Worm (Caenorhabditis elegans): ENCODE measurements around the gene nurf-1.
A peak's percentile ranks its signal among the peaks of the same experiment; 100 is the strongest.

The nurf-1 gene

DNA sequence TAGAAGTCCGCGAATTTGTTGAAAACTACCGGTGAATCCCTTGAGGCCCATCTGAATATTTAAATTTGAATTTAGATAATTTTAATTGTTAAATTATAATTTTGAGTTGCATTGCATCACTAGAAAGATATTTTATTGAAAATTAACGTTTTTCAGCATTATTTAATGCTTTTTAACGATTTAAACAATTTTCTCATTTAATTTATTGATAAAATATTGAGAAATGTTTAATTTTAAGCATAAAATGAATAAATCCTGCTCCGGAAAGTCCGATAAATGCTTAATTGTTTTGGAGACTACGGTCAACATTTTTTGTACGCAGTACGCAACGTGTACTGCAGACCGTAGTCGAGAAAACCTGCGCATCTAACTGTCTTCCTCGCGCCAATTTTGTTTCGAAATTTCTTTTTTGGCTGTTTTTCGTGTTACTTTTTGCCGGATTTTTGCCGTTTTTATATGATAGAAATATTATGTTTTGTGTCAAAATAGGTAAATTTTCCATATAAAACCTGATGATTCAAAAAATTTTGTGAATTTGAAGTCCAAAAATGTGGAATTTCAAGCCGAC lies 41.1 kb upstream of the nurf-1 start, which contains the start of the genes Y54G11A.17, lin-7 and elof-1 (continued):
- TF ChIP-seq tbx-7 (tag; optimal IDR thresholded peaks at IDR 0.05) (no peak), nfya-1 (tag; optimal IDR thresholded peaks at IDR 0.05) (peak; percentile 92), unc-86 (tag; optimal IDR thresholded peaks at IDR 0.05) (no peak), T23F11.4 (GFP tag; optimal IDR thresholded peaks at IDR 0.05) (no peak), Y22D7AL.16 (tag; optimal IDR thresholded peaks at IDR 0.05) (peak; percentile 32), pat-9 (tag; optimal IDR thresholded peaks at IDR 0.05) (no peak), ceh-6 (GFP tag; optimal IDR thresholded peaks at IDR 0.05) (no peak), ztf-16 (tag; optimal IDR thresholded peaks at IDR 0.05) (no peak), ceh-34 (tag; optimal IDR thresholded peaks at IDR 0.05) (no peak), hlh-30 (tag; optimal IDR thresholded peaks at IDR 0.05; ENCODE audit: insufficient read depth) (peak; percentile 31), lim-6 (tag; optimal IDR thresholded peaks at IDR 0.05) (no peak), elt-2 (tag; optimal IDR thresholded peaks at IDR 0.05) (peak; percentile 49), nhr-11 (tag; optimal IDR thresholded peaks at IDR 0.05) (no peak), pha-2 (tag; optimal IDR thresholded peaks at IDR 0.05) (no peak), hlh-15 (tag; optimal IDR thresholded peaks at IDR 0.05) (no peak), nhr-232 (tag; optimal IDR thresholded peaks at IDR 0.05) (no peak), fkh-10 (GFP tag; optimal IDR thresholded peaks at IDR 0.05) (no peak), dmd-4 (tag; optimal IDR thresholded peaks at IDR 0.05; ENCODE audit: borderline replicate concordance) (no peak), fkh-6 (tag; optimal IDR thresholded peaks at IDR 0.05) (no peak), dve-1 (tag; optimal IDR thresholded peaks at IDR 0.05) (peak; percentile 11), unc-3 (GFP tag; conservative IDR thresholded peaks at IDR 0.05) (no peak; the same call in 1 of the 2 replicates), unc-3 (tag; optimal IDR thresholded peaks at IDR 0.05) (no peak), ceh-45 (GFP tag; IDR thresholded peaks at IDR 0.05) (no peak), tbx-2 (tag; optimal IDR thresholded peaks at IDR 0.05) (peak; percentile 55), ceh-31 (tag; optimal IDR thresholded peaks at IDR 0.05) (peak; percentile 88), ceh-30 (tag; optimal IDR thresholded peaks at IDR 0.05) (no peak), mec-3 (tag; optimal IDR thresholded peaks at IDR 0.05; ENCODE audit: borderline replicate concordance) (no peak), sox-2 (GFP tag; IDR thresholded peaks at IDR 0.05) (no peak), hlh-13 (GFP tag; optimal IDR thresholded peaks at IDR 0.05) (no peak), sox-4 (tag; optimal IDR thresholded peaks at IDR 0.05) (peak; percentile 32), ets-4 (tag; optimal IDR thresholded peaks at IDR 0.05) (peak; percentile 19), fax-1 (tag; optimal IDR thresholded peaks at IDR 0.05) (no peak), npax-4 (tag; optimal IDR thresholded peaks at IDR 0.05) (no peak), K02D7.2 (tag; optimal IDR thresholded peaks at IDR 0.05) (no peak)

DNA sequence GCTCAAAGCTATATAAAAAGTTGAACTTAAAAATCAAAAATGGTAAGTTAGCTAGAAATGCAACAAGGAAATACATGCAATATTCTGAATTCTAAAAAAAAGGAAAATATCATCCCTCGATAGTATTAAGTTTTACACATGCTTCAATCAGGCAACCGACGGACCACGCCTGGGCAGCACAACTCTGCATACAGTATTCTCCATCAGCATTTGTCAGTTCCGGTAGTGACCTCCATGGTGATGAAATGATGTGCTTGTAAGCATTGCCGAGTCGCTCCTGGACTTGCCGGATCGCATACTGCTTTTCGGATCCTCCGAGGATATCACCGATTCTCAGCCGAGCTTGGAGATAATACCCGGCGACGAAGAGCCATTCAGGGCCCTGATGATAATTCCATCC lies 39.7 kb upstream of the nurf-1 start:
- no peak for TF ChIP-seq lim-6 (tag; optimal IDR thresholded peaks at IDR 0.05)
- no peak for TF ChIP-seq nhr-11 (tag; optimal IDR thresholded peaks at IDR 0.05)
- no peak for TF ChIP-seq ceh-45 (GFP tag; IDR thresholded peaks at IDR 0.05)
- TF ChIP-seq unc-42 (tag; optimal IDR thresholded peaks at IDR 0.05): no peak
- TF ChIP-seq hlh-6 (tag; optimal IDR thresholded peaks at IDR 0.05): no peak
- TF ChIP-seq ceh-34 (tag; optimal IDR thresholded peaks at IDR 0.05): no peak
- TF ChIP-seq hlh-8 (tag; optimal IDR thresholded peaks at IDR 0.05): no peak
- TF ChIP-seq ref-2 (tag; optimal IDR thresholded peaks at IDR 0.05): no peak
- no peak for TF ChIP-seq ceh-22 (tag; optimal IDR thresholded peaks at IDR 0.05)
- TF ChIP-seq dmd-4 (tag; optimal IDR thresholded peaks at IDR 0.05; ENCODE audit: borderline replicate concordance): no peak
- TF ChIP-seq pat-9 (tag; optimal IDR thresholded peaks at IDR 0.05): no peak
- TF ChIP-seq Y22D7AL.16 (tag; optimal IDR thresholded peaks at IDR 0.05): no peak
- no peak for TF ChIP-seq elt-2 (tag; optimal IDR thresholded peaks at IDR 0.05)
- no peak for TF ChIP-seq gmeb-2 (tag; optimal IDR thresholded peaks at IDR 0.05)

DNA sequence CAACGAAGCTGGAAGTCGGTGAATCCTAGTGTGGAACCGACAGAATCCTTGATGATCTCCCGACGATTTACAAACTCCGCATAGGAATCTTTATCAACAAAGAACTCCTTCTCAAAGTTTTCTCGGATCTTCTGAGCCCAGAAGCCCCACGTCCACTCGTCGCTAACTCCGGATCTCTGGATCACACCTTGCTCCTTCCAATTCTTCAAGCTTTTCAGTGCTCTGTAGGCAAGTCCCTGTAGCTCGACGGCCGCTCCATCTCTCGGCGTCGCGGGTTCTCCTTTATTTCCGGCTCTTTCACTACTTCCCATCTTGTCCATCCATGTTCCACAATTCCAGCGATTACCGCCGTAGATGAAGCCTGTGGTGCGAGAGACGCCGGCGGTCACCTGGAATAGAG lies 39.2 kb upstream of the nurf-1 start:
- no peak for TF ChIP-seq K02D7.2 (tag; optimal IDR thresholded peaks at IDR 0.05)
- TF ChIP-seq ceh-18 (tag; optimal IDR thresholded peaks at IDR 0.05): no peak
- TF ChIP-seq npax-4 (tag; optimal IDR thresholded peaks at IDR 0.05): no peak
- TF ChIP-seq ceh-2 (tag; optimal IDR thresholded peaks at IDR 0.05): no peak
- TF ChIP-seq C08G9.2 (tag; optimal IDR thresholded peaks at IDR 0.05): no peak
- TF ChIP-seq ceh-45 (GFP tag; IDR thresholded peaks at IDR 0.05): no peak
- no peak for TF ChIP-seq eyg-1 (tag; optimal IDR thresholded peaks at IDR 0.05)
- no peak for TF ChIP-seq C38D4.7 (GFP tag; optimal IDR thresholded peaks at IDR 0.05)
- TF ChIP-seq ceh-34 (tag; optimal IDR thresholded peaks at IDR 0.05): no peak
- TF ChIP-seq sox-4 (tag; optimal IDR thresholded peaks at IDR 0.05): no peak
- no peak for TF ChIP-seq hlh-15 (tag; optimal IDR thresholded peaks at IDR 0.05)
- TF ChIP-seq rnt-1 (tag; optimal IDR thresholded peaks at IDR 0.05): no peak
- no peak for TF ChIP-seq ceh-48 (tag; optimal IDR thresholded peaks at IDR 0.05)
- TF ChIP-seq dmd-4 (tag; optimal IDR thresholded peaks at IDR 0.05; ENCODE audit: borderline replicate concordance): no peak
- no peak for TF ChIP-seq unc-3 (GFP tag; conservative IDR thresholded peaks at IDR 0.05)
- no peak for TF ChIP-seq unc-3 (tag; optimal IDR thresholded peaks at IDR 0.05)
- no peak for TF ChIP-seq pax-1 (tag; optimal IDR thresholded peaks at IDR 0.05)
- TF ChIP-seq ceh-31 (tag; optimal IDR thresholded peaks at IDR 0.05): no peak
- TF ChIP-seq pha-4 (tag; optimal IDR thresholded peaks at IDR 0.05): no peak
- no peak for TF ChIP-seq hlh-8 (tag; optimal IDR thresholded peaks at IDR 0.05)
- no peak for TF ChIP-seq nfya-1 (tag; optimal IDR thresholded peaks at IDR 0.05)
